Worm (Caenorhabditis elegans): ENCODE measurements around the gene K08D8.2.

K08D8.2 gene

ce11 chrIV:12942633-12943032, 39.8 kb downstream of the K08D8.2 start, which contains the start of gene dct-19:
Gene dct-19, plus strand, starts transcription at chrIV:12942933.
- TF ChIP-seq dpl-1 (GFP tag; optimal IDR thresholded peaks at IDR 0.05) = no peak
- no peak for TF ChIP-seq ctbp-1 (GFP tag; IDR thresholded peaks at IDR 0.05)
- TF ChIP-seq jun-1 (tag; optimal IDR thresholded peaks at IDR 0.05) = no peak
- no peak for TF ChIP-seq dmd-9 (GFP tag; IDR thresholded peaks at IDR 0.05)
- TF ChIP-seq Y75B8A.6 (GFP tag; IDR thresholded peaks at IDR 0.05) = no peak
- no peak for TF ChIP-seq nhr-237 (tag; optimal IDR thresholded peaks at IDR 0.05)
- no peak for TF ChIP-seq aly-2 (tag; optimal IDR thresholded peaks at IDR 0.05)
- no peak for TF ChIP-seq unc-130 (GFP tag; optimal IDR thresholded peaks at IDR 0.05)
- no peak for TF ChIP-seq pqm-1 (tag; optimal IDR thresholded peaks at IDR 0.05)

- no peak for TF ChIP-seq daf-19 (GFP tag; conservative IDR thresholded peaks at IDR 0.05)
- TF ChIP-seq zip-2 (tag; optimal IDR thresholded peaks at IDR 0.05) = no peak
- TF ChIP-seq hif-1 (tag; optimal IDR thresholded peaks at IDR 0.05) = no peak
Observed at ce11 chrIV:12946488-12946887, 43.6 kb downstream of the K08D8.2 start, which contains the start of gene F55G11.1. Gene F55G11.1, minus strand, starts transcription at chrIV:12946588.

ce11 chrIV:12948470-12948869, 45.6 kb downstream of the K08D8.2 start, which contains the start of gene F55G11.10:
Gene F55G11.10, plus strand, starts transcription at chrIV:12948770.
- TF ChIP-seq lin-15B (tag; optimal IDR thresholded peaks at IDR 0.05) = no peak
- TF ChIP-seq ceh-32 (tag; optimal IDR thresholded peaks at IDR 0.05; ENCODE audit: poor library complexity) = no peak
- no peak for TF ChIP-seq nhr-102 (tag; optimal IDR thresholded peaks at IDR 0.05)
- TF ChIP-seq unc-130 (GFP tag; optimal IDR thresholded peaks at IDR 0.05) = no peak
- no peak for TF ChIP-seq fos-1 (tag; optimal IDR thresholded peaks at IDR 0.05)
- no peak for TF ChIP-seq daf-19 (GFP tag; conservative IDR thresholded peaks at IDR 0.05)
- no peak for TF ChIP-seq madf-5 (GFP tag; IDR thresholded peaks at IDR 0.05)
- no peak for TF ChIP-seq Y48G9A.11 (GFP tag; IDR thresholded peaks at IDR 0.05)
